Fruit fly (Drosophila melanogaster) whole organism, adult: ENCODE results near the gene Pdss2.

ENCODE experiments used
- Mnt ChIP-seq: fragments of 200-800 bp; sonication (Bioruptor generic); optimal IDR thresholded peaks from 2 replicates; lab custom pipeline; 2016; ENCODE audit warnings: missing biosample characterization, mild to moderate bottlenecking, missing genetic modification characterization
- cic ChIP-seq: fragments of 200-800 bp; sonication (Bioruptor generic); optimal IDR thresholded peaks from 2 replicates; lab custom pipeline; 2017; ENCODE audit warnings: missing biosample characterization, mild to moderate bottlenecking, missing genetic modification characterization, moderate library complexity
- kay ChIP-seq: fragments of 200-800 bp; sonication (Bioruptor generic); peaks from one replicate; lab custom pipeline; 2016; ENCODE audit warnings: missing biosample characterization, missing genetic modification characterization, borderline replicate concordance
- tj ChIP-seq: fragments of 200-800 bp; sonication (Bioruptor generic); optimal IDR thresholded peaks from 3 replicates; lab custom pipeline; 2017; ENCODE audit warnings: missing biosample characterization, mild to moderate bottlenecking, missing genetic modification characterization, moderate library complexity

dm6 chr3L:21024965-21025833, 2.5 kb upstream of the Pdss2 start:
- TF ChIP-seq cic (GFP tag; lab: Kevin White, UChicago) (peak; percentile 74), tj (GFP tag; lab: Kevin White, UChicago) (peak; percentile 24), kay (GFP tag; lab: Kevin White, UChicago) (peak; percentile 98), Mnt (GFP tag; lab: Kevin White, UChicago) (peak; percentile 16)
